Worm (Caenorhabditis elegans): ENCODE results near the gene sra-7.
A peak's percentile ranks its signal among the peaks of the same experiment; 100 is the strongest.

DNA sequence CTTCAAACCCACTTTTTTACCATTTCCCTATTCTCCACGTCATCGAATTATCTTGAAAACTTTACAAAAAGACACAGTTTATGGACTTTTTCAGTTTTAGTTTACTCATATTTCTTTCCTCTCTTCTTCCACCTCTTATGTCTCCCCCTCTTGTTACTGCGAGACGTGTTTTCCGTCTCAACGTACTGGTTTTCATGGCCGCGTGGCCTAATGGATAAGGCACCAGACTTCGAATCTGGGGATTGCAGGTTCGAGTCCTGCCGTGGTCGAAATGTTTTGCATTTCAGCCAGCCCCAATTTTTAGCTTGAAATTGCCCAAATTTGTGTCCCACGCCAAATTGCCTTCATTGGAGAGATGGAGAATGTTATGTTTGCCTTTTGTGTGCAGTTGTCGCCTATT is 21.6 kb downstream of the sra-7 start:
- TF ChIP-seq unc-39 (tag; optimal IDR thresholded peaks at IDR 0.05) (peak; percentile 57), lin-13 (tag; optimal IDR thresholded peaks at IDR 0.05) (no peak), unc-62 (GFP tag; optimal IDR thresholded peaks at IDR 0.05) (peak; percentile 17), drap-1 (GFP tag; optimal IDR thresholded peaks at IDR 0.05) (peak; percentile 92), snpc-4 (tag; optimal IDR thresholded peaks at IDR 0.05) (no peak), nhr-237 (tag; optimal IDR thresholded peaks at IDR 0.05) (no peak), bed-3 (GFP tag; optimal IDR thresholded peaks at IDR 0.05) (peak; percentile 85)
